Worm (Caenorhabditis elegans) whole organism, L4 larva: ENCODE results near the gene arp-11.

Experiments used
- F26F4.8 ChIP-seq: fragments of 200-800 bp; sonication (Bioruptor generic); conservative IDR thresholded peaks from 2 replicates; pipeline ENCODE4 v1.3.6; 2022; ENCODE audit warnings: missing genetic modification characterization, missing compliant biosample characterization
- F49E8.2 ChIP-seq: sonication (generic microtip); optimal IDR thresholded peaks from 2 replicates; lab custom pipeline; 2016; ENCODE audit warnings: missing compliant biosample characterization, mild to moderate bottlenecking, missing genetic modification characterization, borderline replicate concordance
- T20F7.1 ChIP-seq: fragments of 200-800 bp; sonication (Bioruptor generic); optimal IDR thresholded peaks from 2 replicates; lab custom pipeline; 2018; ENCODE audit warnings: mild to moderate bottlenecking, missing genetic modification characterization, missing compliant biosample characterization
- Y48G9A.11 ChIP-seq: fragments of 200-800 bp; sonication (Bioruptor generic); IDR thresholded peaks from 2 replicates; pipeline ENCODE4 v1.3.6; 2022; ENCODE audit warnings: missing genetic modification reagents, missing genetic modification characterization, missing compliant biosample characterization
- Y5F2A.4 ChIP-seq: fragments of 200-800 bp; sonication (Bioruptor generic); optimal IDR thresholded peaks from 2 replicates; lab custom pipeline; 2018; ENCODE audit warnings: mild to moderate bottlenecking, missing genetic modification characterization, missing compliant biosample characterization
- Y75B8A.6 ChIP-seq: fragments of 200-800 bp; sonication (Bioruptor generic); IDR thresholded peaks from 2 replicates; pipeline ENCODE4 v1.3.6; 2022; ENCODE audit warnings: missing genetic modification reagents, missing genetic modification characterization, missing compliant biosample characterization
- aly-2 ChIP-seq: sonication (generic microtip); optimal IDR thresholded peaks from 2 replicates; lab custom pipeline; 2018; ENCODE audit warnings: missing biosample characterization, missing genetic modification characterization
- ceh-44 ChIP-seq: fragments of 200-800 bp; sonication (Bioruptor generic); IDR thresholded peaks from 2 replicates; pipeline ENCODE4 v1.3.6; 2022; ENCODE audit warnings: missing genetic modification reagents, missing genetic modification characterization, missing compliant biosample characterization
- ces-1 ChIP-seq: fragments of 150-350 bp; sonication (generic microtip); optimal IDR thresholded peaks from 4 replicates; lab custom pipeline; 2014; ENCODE audit warnings: missing biosample characterization, missing genetic modification reagents, missing genetic modification characterization
- cey-2 ChIP-seq: sonication (generic microtip); optimal IDR thresholded peaks from 3 replicates; lab custom pipeline; 2017; ENCODE audit warnings: missing genetic modification characterization, mild to moderate bottlenecking, missing compliant biosample characterization, antibody characterized with exemption, borderline replicate concordance; ENCODE audit not compliant: insufficient read depth
- daf-16 ChIP-seq, 3 experiments: sonication (generic microtip); optimal IDR thresholded peaks; 2 replicates each; lab custom pipeline; 2016 to 2017; ENCODE audit warnings: missing genetic modification characterization in 3 of 3, missing genetic modification reagents in 3 of 3, mild to moderate bottlenecking in 2 of 3, missing compliant biosample characterization in 2 of 3, missing biosample characterization in 1 of 3, moderate library complexity in 1 of 3
- dmd-6 ChIP-seq: fragments of 200-800 bp; sonication (Bioruptor generic); IDR thresholded peaks from 2 replicates; pipeline ENCODE4 v1.3.6; 2022; ENCODE audit warnings: missing genetic modification reagents, missing genetic modification characterization, missing compliant biosample characterization
- dmd-9 ChIP-seq: fragments of 200-800 bp; sonication (Bioruptor generic); IDR thresholded peaks from 2 replicates; pipeline ENCODE4 v1.3.6; 2022; ENCODE audit warnings: missing genetic modification reagents, missing genetic modification characterization, missing compliant biosample characterization
- egl-27 ChIP-seq: sonication (generic microtip); optimal IDR thresholded peaks from 3 replicates; lab custom pipeline; 2017; ENCODE audit warnings: missing biosample characterization, missing genetic modification reagents, missing genetic modification characterization
- egl-43 ChIP-seq: fragments of 200-800 bp; sonication (Bioruptor generic); IDR thresholded peaks from 2 replicates; pipeline ENCODE4 v1.3.6; 2022; ENCODE audit warnings: missing genetic modification reagents, missing genetic modification characterization, missing compliant biosample characterization
- hif-1 ChIP-seq, 2 experiments: sonication (generic microtip); optimal IDR thresholded peaks; 2 replicates each; lab custom pipeline; 2016 to 2017; ENCODE audit warnings: missing compliant biosample characterization in 2 of 2, missing genetic modification characterization in 2 of 2, missing genetic modification reagents in 2 of 2, missing genotype in 2 of 2, mild to moderate bottlenecking in 1 of 2
- hlh-11 ChIP-seq: fragments of 200-800 bp; sonication (Bioruptor generic); optimal IDR thresholded peaks from 2 replicates; lab custom pipeline; 2018; ENCODE audit warnings: mild to moderate bottlenecking, missing genetic modification characterization, missing compliant biosample characterization
- hlh-30 ChIP-seq: sonication (generic microtip); optimal IDR thresholded peaks from 2 replicates; lab custom pipeline; 2017; ENCODE audit warnings: antibody characterized with exemption, mild to moderate bottlenecking, missing genetic modification characterization, missing compliant biosample characterization; ENCODE audit not compliant: insufficient read depth
- lim-7 ChIP-seq: fragments of 200-800 bp; sonication (Bioruptor generic); IDR thresholded peaks from 2 replicates; pipeline ENCODE4 v1.3.6; 2022; ENCODE audit warnings: missing genetic modification characterization, missing compliant biosample characterization
- lin-1 ChIP-seq: fragments of 200-800 bp; sonication (Bioruptor generic); IDR thresholded peaks from 2 replicates; pipeline ENCODE4 v1.3.6; 2022; ENCODE audit warnings: missing genetic modification reagents, missing genetic modification characterization, missing compliant biosample characterization
- lin-15B ChIP-seq: fragments of 150-350 bp; sonication (generic microtip); optimal IDR thresholded peaks from 3 replicates; lab custom pipeline; 2014; ENCODE audit warnings: missing biosample characterization, missing genetic modification characterization
- lir-3 ChIP-seq: sonication (generic microtip); optimal IDR thresholded peaks from 2 replicates; lab custom pipeline; 2016; ENCODE audit warnings: mild to moderate bottlenecking, missing genetic modification characterization, missing compliant biosample characterization
- lsy-2 ChIP-seq, 2 experiments: fragments of 150-350 bp in 1 of 2; sonication (generic microtip) in 1 of 2; optimal IDR thresholded peaks; 2 replicates each; lab custom pipeline; 2014 to 2017; ENCODE audit warnings: missing biosample characterization in 2 of 2, missing genetic modification characterization in 2 of 2
- madf-5 ChIP-seq, 2 experiments: fragments of 200-800 bp; sonication (Bioruptor generic); IDR thresholded peaks; 2 replicates each; pipeline ENCODE4 v1.3.6; 2022; ENCODE audit warnings: missing compliant biosample characterization in 2 of 2, missing genetic modification characterization in 2 of 2
- mdl-1 ChIP-seq, 2 experiments: fragments of 150-350 bp in 1 of 2; sonication (generic microtip) in 1 of 2; optimal IDR thresholded peaks; 2 replicates each; lab custom pipeline; 2014 to 2017; ENCODE audit warnings: missing biosample characterization in 2 of 2, missing genetic modification characterization in 2 of 2
- mep-1 ChIP-seq: fragments of 150-350 bp; sonication (generic microtip); optimal IDR thresholded peaks from 3 replicates; lab custom pipeline; 2014; ENCODE audit warnings: missing biosample characterization, missing genetic modification characterization
- mes-2 ChIP-seq: sonication (generic microtip); optimal IDR thresholded peaks from 2 replicates; lab custom pipeline; 2016; ENCODE audit warnings: missing genotype, mild to moderate bottlenecking, missing genetic modification characterization, missing compliant biosample characterization; ENCODE audit not compliant: poor library complexity, severe bottlenecking
- mxl-2 ChIP-seq: fragments of 200-800 bp; sonication (Bioruptor generic); conservative IDR thresholded peaks from 2 replicates; pipeline ENCODE4 v1.3.6; 2022; ENCODE audit warnings: missing genetic modification reagents, missing genetic modification characterization, missing compliant biosample characterization
- mxl-3 ChIP-seq: fragments of 200-800 bp; sonication (Bioruptor generic); optimal IDR thresholded peaks from 2 replicates; lab custom pipeline; 2018; ENCODE audit warnings: mild to moderate bottlenecking, missing genetic modification characterization, missing compliant biosample characterization
- nhr-11 ChIP-seq: fragments of 150-350 bp; optimal IDR thresholded peaks from 2 replicates; lab custom pipeline; 2014; ENCODE audit warnings: missing biosample characterization, missing genetic modification characterization
- nhr-28 ChIP-seq: fragments of 150-350 bp; optimal IDR thresholded peaks from 2 replicates; lab custom pipeline; 2014; ENCODE audit warnings: missing biosample characterization, missing genetic modification characterization
- nhr-42 ChIP-seq: fragments of 200-800 bp; sonication (Bioruptor generic); IDR thresholded peaks from 2 replicates; pipeline ENCODE4 v1.3.6; 2022; ENCODE audit warnings: missing genetic modification characterization, missing compliant biosample characterization
- nhr-6 ChIP-seq: fragments of 150-350 bp; optimal IDR thresholded peaks from 2 replicates; lab custom pipeline; 2014; ENCODE audit warnings: missing biosample characterization, missing genetic modification characterization
- nhr-76 ChIP-seq: fragments of 150-350 bp; optimal IDR thresholded peaks from 2 replicates; lab custom pipeline; 2014; ENCODE audit warnings: missing biosample characterization, missing genetic modification characterization
- nhr-77 ChIP-seq: fragments of 150-350 bp; optimal IDR thresholded peaks from 2 replicates; lab custom pipeline; 2014; ENCODE audit warnings: missing biosample characterization, missing genetic modification characterization
- pha-4 ChIP-seq, 2 experiments: fragments of 150-350 bp in 1 of 2; fragments of 200-800 bp in 1 of 2; sonication (Bioruptor generic) in 1 of 2; IDR thresholded peaks in 1 of 2; optimal IDR thresholded peaks in 1 of 2; 2 replicates each; pipeline versions ENCODE4 v1.3.6 to Lab custom; 2014 to 2022; ENCODE audit warnings: missing genetic modification characterization in 2 of 2, missing genetic modification reagents in 2 of 2, missing biosample characterization in 1 of 2, missing compliant biosample characterization in 1 of 2
- rbr-2 ChIP-seq: sonication (generic microtip); optimal IDR thresholded peaks from 2 replicates; lab custom pipeline; 2016; ENCODE audit warnings: missing genotype, missing genetic modification characterization, missing compliant biosample characterization
- saeg-2 ChIP-seq: fragments of 200-800 bp; sonication (Bioruptor generic); IDR thresholded peaks from 2 replicates; pipeline ENCODE4 v1.3.6; 2022; ENCODE audit warnings: missing genetic modification reagents, missing genetic modification characterization, missing compliant biosample characterization
- skn-1 ChIP-seq: fragments of 150-350 bp; optimal IDR thresholded peaks from 2 replicates; lab custom pipeline; 2014; ENCODE audit warnings: missing biosample characterization, missing genetic modification characterization
- snpc-4 ChIP-seq: fragments of 150-350 bp; optimal IDR thresholded peaks from 2 replicates; lab custom pipeline; 2014; ENCODE audit warnings: missing biosample characterization, missing genetic modification characterization
- unc-39 ChIP-seq: sonication (generic microtip); optimal IDR thresholded peaks from 2 replicates; lab custom pipeline; 2017; ENCODE audit warnings: missing biosample characterization, missing genetic modification characterization
- unc-62 ChIP-seq, 3 experiments: fragments of 150-350 bp in 1 of 3; sonication (generic microtip); optimal IDR thresholded peaks in 2 of 3; peaks in 1 of 3; 1 replicate in 1 of 3; 2 replicates in 2 of 3; lab custom pipeline; 2014 to 2017; ENCODE audit warnings: missing biosample characterization in 3 of 3, missing genetic modification characterization in 3 of 3, missing genetic modification reagents in 3 of 3, missing genotype in 1 of 3
- vab-7 ChIP-seq: fragments of 200-800 bp; sonication (Bioruptor generic); IDR thresholded peaks from 2 replicates; pipeline ENCODE4 v1.3.6; 2022; ENCODE audit warnings: missing genetic modification reagents, missing genetic modification characterization, missing compliant biosample characterization
- zfp-2 ChIP-seq: sonication (generic microtip); optimal IDR thresholded peaks from 2 replicates; lab custom pipeline; 2016; ENCODE audit warnings: mild to moderate bottlenecking, missing genetic modification characterization, missing compliant biosample characterization
- zip-11 ChIP-seq: fragments of 200-800 bp; sonication (Bioruptor generic); IDR thresholded peaks from 2 replicates; pipeline ENCODE4 v1.3.6; 2022; ENCODE audit warnings: missing genetic modification characterization, missing compliant biosample characterization
- zip-2 ChIP-seq: fragments of 150-350 bp; optimal IDR thresholded peaks from 2 replicates; lab custom pipeline; 2014; ENCODE audit warnings: missing biosample characterization, missing genetic modification characterization
- ztf-11 ChIP-seq: fragments of 150-350 bp; optimal IDR thresholded peaks from 2 replicates; lab custom pipeline; 2014; ENCODE audit warnings: missing biosample characterization, missing genetic modification characterization

arp-11 gene

DNA sequence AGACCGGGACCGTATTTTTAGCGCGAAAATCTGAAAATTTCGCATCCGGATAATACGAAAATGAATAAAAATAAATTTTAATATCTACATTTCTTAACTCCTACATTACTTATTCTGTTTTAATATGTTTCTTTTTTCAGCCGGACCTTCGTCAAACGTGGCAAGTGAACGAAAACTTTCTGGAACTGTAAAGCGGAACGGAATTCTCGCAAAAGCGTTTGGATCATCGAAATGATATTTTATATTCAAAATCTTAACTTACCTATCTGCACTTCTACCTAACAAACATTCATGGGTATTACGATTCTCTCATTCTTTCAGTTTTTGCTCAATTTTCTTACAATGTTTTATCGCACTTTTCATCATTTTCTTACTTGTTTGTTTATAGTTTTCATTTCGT is 4.6 kb upstream of the arp-11 start:
- TF ChIP-seq ztf-11 (tag; lab: Kevin White, UChicago) = no peak
- no peak for TF ChIP-seq nhr-28 (tag; lab: Kevin White, UChicago)
- no peak for TF ChIP-seq unc-39 (tag; lab: Kevin White, UChicago)
- no peak for TF ChIP-seq zip-11 (GFP tag; lab: Robert Waterston, UW)

DNA sequence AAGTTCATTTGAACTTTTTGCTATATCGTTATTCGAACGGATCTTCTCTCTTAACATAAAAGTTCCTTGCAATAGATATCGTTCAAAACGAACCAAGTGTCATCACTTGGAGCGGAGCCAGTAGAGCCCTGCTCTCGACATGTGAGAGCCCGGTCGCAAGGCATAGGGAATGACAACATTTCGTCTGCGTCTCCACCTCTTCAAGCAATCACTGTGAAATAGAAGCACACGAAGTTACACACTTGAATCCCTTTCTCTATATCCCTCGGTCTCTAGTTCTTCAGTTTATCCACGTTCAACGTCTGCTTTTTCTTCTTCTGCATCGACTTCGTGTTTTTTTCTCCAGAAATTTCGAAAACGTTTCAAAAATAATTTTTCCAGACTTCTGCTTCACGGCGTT is 1.3 kb upstream of the arp-11 start, which contains the start of gene C49H3.6:
TSS of gene C49H3.6 (plus strand) at position 380 of the 400 bp plus-strand sequence.
- TF ChIP-seq F26F4.8 = no peak
- no peak for TF ChIP-seq nhr-42
- TF ChIP-seq skn-1 (tag; lab: Kevin White, UChicago) = no peak
- peak; percentile 17; the same call in 1 of the 2 replicates for TF ChIP-seq pha-4 (GFP tag; IDR thresholded peaks at IDR 0.05; lab: Robert Waterston, UW)
- TF ChIP-seq pha-4 (tag; optimal IDR thresholded peaks at IDR 0.05; lab: Kevin White, UChicago) = no peak
- no peak for TF ChIP-seq snpc-4 (tag; lab: Kevin White, UChicago)
- TF ChIP-seq nhr-77 = no peak
- TF ChIP-seq vab-7 (GFP tag; lab: Robert Waterston, UW) = no peak
- no peak for TF ChIP-seq mxl-2 (GFP tag; lab: Robert Waterston, UW)
- TF ChIP-seq nhr-28 (tag; lab: Kevin White, UChicago) = no peak
- peak; percentile 25 for TF ChIP-seq mep-1 (tag; lab: Kevin White, UChicago)
- peak; percentile 30 for TF ChIP-seq nhr-11 (tag; lab: Kevin White, UChicago)
- no peak for TF ChIP-seq Y75B8A.6 (GFP tag; lab: Robert Waterston, UW)
- TF ChIP-seq hlh-30 (tag; lab: Kevin White, UChicago) = peak; percentile 86
- peak; percentile 37 for TF ChIP-seq mes-2
- TF ChIP-seq rbr-2 (tag; lab: Kevin White, UChicago) = no peak
- 0 out of 2 replicates have a peak, but pooled peaks have one; percentile 22 for TF ChIP-seq dmd-6 (GFP tag; lab: Robert Waterston, UW)
- TF ChIP-seq F49E8.2 (tag; lab: Kevin White, UChicago) = no peak
- no peak for TF ChIP-seq lir-3 (tag; lab: Kevin White, UChicago)
- TF ChIP-seq mdl-1 (tag; optimal IDR thresholded peaks at IDR 0.05; lab: Kevin White, UChicago) = peak in 1 of 2 experiments; percentile 37
- TF ChIP-seq dmd-9 (GFP tag; lab: Robert Waterston, UW) = no peak
- no peak for TF ChIP-seq nhr-6 (tag; lab: Kevin White, UChicago)
- TF ChIP-seq Y48G9A.11 = no peak
- TF ChIP-seq aly-2 (tag; lab: Kevin White, UChicago) = no peak
- TF ChIP-seq mxl-3 (GFP tag; lab: Kevin White, UChicago) = peak; percentile 28
- no peak for TF ChIP-seq zip-2 (tag; lab: Kevin White, UChicago)
- TF ChIP-seq hlh-11 (tag; lab: Kevin White, UChicago) = peak; percentile 37
- TF ChIP-seq saeg-2 (GFP tag; lab: Robert Waterston, UW) = no peak
- TF ChIP-seq daf-16 (GFP tag; optimal IDR thresholded peaks at IDR 0.05; lab: Kevin White, UChicago) = peak in 1 of 2 experiments; percentile 25
- no peak for TF ChIP-seq daf-16 (tag; optimal IDR thresholded peaks at IDR 0.05; lab: Kevin White, UChicago)
- no peak for TF ChIP-seq T20F7.1 (GFP tag; lab: Kevin White, UChicago)
- TF ChIP-seq hif-1 (tag; optimal IDR thresholded peaks at IDR 0.05; lab: Kevin White, UChicago) = peak in 1 of 2 experiments; percentile 6
- no peak for TF ChIP-seq unc-62 (GFP tag; optimal IDR thresholded peaks at IDR 0.05 in 1 of 2; lab: Kevin White, UChicago)
- TF ChIP-seq unc-62 (tag; optimal IDR thresholded peaks at IDR 0.05; lab: Kevin White, UChicago) = no peak
- peak in 1 of 2 experiments; percentile 75 for TF ChIP-seq lsy-2 (tag; optimal IDR thresholded peaks at IDR 0.05; lab: Kevin White, UChicago)
- no peak for TF ChIP-seq ces-1 (GFP tag; lab: Kevin White, UChicago)
- no peak for TF ChIP-seq nhr-76
- no peak for TF ChIP-seq zfp-2 (tag; lab: Kevin White, UChicago)
- TF ChIP-seq Y5F2A.4 (GFP tag; lab: Kevin White, UChicago) = no peak
- TF ChIP-seq egl-43 (GFP tag; lab: Robert Waterston, UW) = 0 out of 2 replicates have a peak, but pooled peaks have one; percentile 32
- TF ChIP-seq ceh-44 = no peak
- TF ChIP-seq madf-5 (GFP tag; IDR thresholded peaks at IDR 0.05; lab: Robert Waterston, UW) = no peak
- no peak for TF ChIP-seq lim-7
- TF ChIP-seq lin-15B (tag; lab: Kevin White, UChicago) = no peak
- no peak for TF ChIP-seq egl-27 (tag; lab: Kevin White, UChicago)
- TF ChIP-seq cey-2 (tag; lab: Kevin White, UChicago) = no peak
- TF ChIP-seq lin-1 (GFP tag; lab: Robert Waterston, UW) = no peak
